Fruit fly (Drosophila melanogaster): ENCODE results near the gene lilli.

The lilli gene

dm6 chr2L:2851589-2851988, 34.1 kb upstream of the lilli start:
- TF ChIP-seq CG12768 (GFP tag; optimal IDR thresholded peaks at IDR 0.05): peak; percentile 45
- no peak for TF ChIP-seq tj (GFP tag; optimal IDR thresholded peaks at IDR 0.05)

- no peak for TF ChIP-seq CG33017 (tag; optimal IDR thresholded peaks at IDR 0.05)
- no peak for TF ChIP-seq toe (GFP tag; optimal IDR thresholded peaks at IDR 0.05)
- no peak for TF ChIP-seq kay (GFP tag; ENCODE audit: borderline replicate concordance)
- no peak for TF ChIP-seq CG7045 (GFP tag; optimal IDR thresholded peaks at IDR 0.05)
- TF ChIP-seq ovo (GFP tag; optimal IDR thresholded peaks at IDR 0.05): no peak
- TF ChIP-seq pad (GFP tag; optimal IDR thresholded peaks at IDR 0.05): no peak
- TF ChIP-seq Mnt (GFP tag; optimal IDR thresholded peaks at IDR 0.05): no peak
- no peak for TF ChIP-seq tj (GFP tag; optimal IDR thresholded peaks at IDR 0.05)
- TF ChIP-seq cic (GFP tag; optimal IDR thresholded peaks at IDR 0.05): no peak
- no peak for TF ChIP-seq Hr96 (GFP tag; optimal IDR thresholded peaks at IDR 0.05)
- TF ChIP-seq CG11617 (GFP tag; optimal IDR thresholded peaks at IDR 0.05): no peak
- TF ChIP-seq CG7101 (tag; optimal IDR thresholded peaks at IDR 0.05): no peak
- no peak for TF ChIP-seq CG5204 (GFP tag; optimal IDR thresholded peaks at IDR 0.05)
- TF ChIP-seq Crg-1 (GFP tag; optimal IDR thresholded peaks at IDR 0.05): no peak
- TF ChIP-seq Clk (GFP tag; optimal IDR thresholded peaks at IDR 0.05): no peak
- TF ChIP-seq CG14711 (tag; optimal IDR thresholded peaks at IDR 0.05): no peak
- no peak for TF ChIP-seq CG12768 (GFP tag; optimal IDR thresholded peaks at IDR 0.05)
These were observed 30.4 kb upstream of the lilli start for dm6 chr2L:2855204-2855768.

dm6 chr2L:2855773-2856615, 29.7 kb upstream of the lilli start, which contains the start of the genes CG3104 and RpS21:
Gene CG3104 (minus strand): TSS chr2L:2855778.
Gene RpS21 (plus strand): TSS chr2L:2856070.
- TF ChIP-seq kay (GFP tag; ENCODE audit: borderline replicate concordance) (no peak), CG1620 (GFP tag; optimal IDR thresholded peaks at IDR 0.05) (peak; percentile 96), CG7101 (tag; optimal IDR thresholded peaks at IDR 0.05) (peak; percentile 88), tj (GFP tag; optimal IDR thresholded peaks at IDR 0.05) (peak; percentile 65), CG5204 (GFP tag; optimal IDR thresholded peaks at IDR 0.05) (peak; percentile 75), Clk (GFP tag; optimal IDR thresholded peaks at IDR 0.05) (peak; percentile 69), pad (GFP tag; optimal IDR thresholded peaks at IDR 0.05) (peak; percentile 83), CG14711 (tag; optimal IDR thresholded peaks at IDR 0.05) (peak; percentile 60), CG11617 (GFP tag; optimal IDR thresholded peaks at IDR 0.05) (peak; percentile 92), cic (GFP tag; optimal IDR thresholded peaks at IDR 0.05) (peak; percentile 65), Hr96 (GFP tag; optimal IDR thresholded peaks at IDR 0.05) (peak; percentile 90), CG12768 (GFP tag; optimal IDR thresholded peaks at IDR 0.05) (peak; percentile 75), CG33017 (tag; optimal IDR thresholded peaks at IDR 0.05) (peak; percentile 53), Mnt (GFP tag; optimal IDR thresholded peaks at IDR 0.05) (peak; percentile 95), ovo (GFP tag; optimal IDR thresholded peaks at IDR 0.05) (peak; percentile 88), bab1 (GFP tag; optimal IDR thresholded peaks at IDR 0.05) (peak; percentile 73), CG7045 (GFP tag; optimal IDR thresholded peaks at IDR 0.05) (peak; percentile 83), cnc (optimal IDR thresholded peaks at IDR 0.05) (no peak), toe (GFP tag; optimal IDR thresholded peaks at IDR 0.05) (peak; percentile 83), Crg-1 (GFP tag; optimal IDR thresholded peaks at IDR 0.05) (peak; percentile 91)

- no peak for TF ChIP-seq toe (GFP tag; optimal IDR thresholded peaks at IDR 0.05)
- TF ChIP-seq Clk (GFP tag; optimal IDR thresholded peaks at IDR 0.05): no peak
- TF ChIP-seq Hr96 (GFP tag; optimal IDR thresholded peaks at IDR 0.05): no peak
- no peak for TF ChIP-seq ovo (GFP tag; optimal IDR thresholded peaks at IDR 0.05)
- TF ChIP-seq CG7101 (tag; optimal IDR thresholded peaks at IDR 0.05): peak; percentile 55
- no peak for TF ChIP-seq CG11617 (GFP tag; optimal IDR thresholded peaks at IDR 0.05)
- peak; percentile 15 for TF ChIP-seq Crg-1 (GFP tag; optimal IDR thresholded peaks at IDR 0.05)
- TF ChIP-seq CG1620 (GFP tag; optimal IDR thresholded peaks at IDR 0.05): peak; percentile 58
- peak; percentile 77 for TF ChIP-seq bab1 (GFP tag; optimal IDR thresholded peaks at IDR 0.05)
- TF ChIP-seq cnc (optimal IDR thresholded peaks at IDR 0.05): no peak
- no peak for TF ChIP-seq pad (GFP tag; optimal IDR thresholded peaks at IDR 0.05)
- TF ChIP-seq Mnt (GFP tag; optimal IDR thresholded peaks at IDR 0.05): peak; percentile 61
- TF ChIP-seq tj (GFP tag; optimal IDR thresholded peaks at IDR 0.05): no peak
- peak; percentile 14 for TF ChIP-seq CG12768 (GFP tag; optimal IDR thresholded peaks at IDR 0.05)
- TF ChIP-seq kay (GFP tag; ENCODE audit: borderline replicate concordance): no peak
- no peak for TF ChIP-seq CG7045 (GFP tag; optimal IDR thresholded peaks at IDR 0.05)
- peak; percentile 60 for TF ChIP-seq cic (GFP tag; optimal IDR thresholded peaks at IDR 0.05)
- peak; percentile 46 for TF ChIP-seq CG14711 (tag; optimal IDR thresholded peaks at IDR 0.05)
These were observed 28.7 kb upstream of the lilli start, which contains the start of gene CG2991 for dm6 chr2L:2856960-2857584. Gene CG2991 (plus strand): TSS chr2L:2857164.

dm6 chr2L:2857862-2858734, 27.6 kb upstream of the lilli start:
- TF ChIP-seq CG5204 (GFP tag; optimal IDR thresholded peaks at IDR 0.05) (peak; percentile 40), CG7101 (tag; optimal IDR thresholded peaks at IDR 0.05) (peak; percentile 15), Clk (GFP tag; optimal IDR thresholded peaks at IDR 0.05) (no peak), toe (GFP tag; optimal IDR thresholded peaks at IDR 0.05) (peak; percentile 1), Crg-1 (GFP tag; optimal IDR thresholded peaks at IDR 0.05) (peak; percentile 36), kay (GFP tag; ENCODE audit: borderline replicate concordance) (peak; percentile 99), CG33017 (tag; optimal IDR thresholded peaks at IDR 0.05) (no peak), ovo (GFP tag; optimal IDR thresholded peaks at IDR 0.05) (peak; percentile 89), CG1620 (GFP tag; optimal IDR thresholded peaks at IDR 0.05) (no peak), cnc (optimal IDR thresholded peaks at IDR 0.05) (peak in 1 of 2 experiments; percentile 62), CG7045 (GFP tag; optimal IDR thresholded peaks at IDR 0.05) (peak; percentile 51), pad (GFP tag; optimal IDR thresholded peaks at IDR 0.05) (peak; percentile 30), CG11617 (GFP tag; optimal IDR thresholded peaks at IDR 0.05) (peak; percentile 65), tj (GFP tag; optimal IDR thresholded peaks at IDR 0.05) (peak; percentile 38), bab1 (GFP tag; optimal IDR thresholded peaks at IDR 0.05) (no peak), Mnt (GFP tag; optimal IDR thresholded peaks at IDR 0.05) (peak; percentile 18), cic (GFP tag; optimal IDR thresholded peaks at IDR 0.05) (peak; percentile 94), Hr96 (GFP tag; optimal IDR thresholded peaks at IDR 0.05) (peak; percentile 98), CG12768 (GFP tag; optimal IDR thresholded peaks at IDR 0.05) (peak; percentile 34), CG14711 (tag; optimal IDR thresholded peaks at IDR 0.05) (peak; percentile 10)
